Fruit fly (Drosophila melanogaster): Measurements from ENCODE around the gene CG5664.
A peak's percentile ranks its signal among the peaks of the same experiment; 100 is the strongest.

Gene CG5664

DNA sequence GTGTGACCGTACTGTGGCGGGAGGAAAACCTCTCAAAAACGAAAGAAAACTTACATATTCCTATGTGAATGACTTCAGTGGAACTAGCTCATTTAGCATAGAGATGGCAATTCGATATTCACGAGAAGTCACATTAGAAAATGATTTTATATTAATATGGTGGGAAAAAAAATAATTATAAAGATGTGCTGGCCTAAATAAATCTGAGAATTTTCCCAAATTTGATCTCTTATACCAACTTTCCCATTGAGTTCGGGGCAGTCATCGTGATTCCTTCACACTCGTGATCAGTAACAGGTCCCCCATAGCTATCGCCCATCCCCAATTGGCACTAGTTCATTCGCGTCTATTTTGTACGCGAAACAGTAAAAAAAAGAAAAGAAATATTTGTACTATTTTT, 8.1 kb downstream of the CG5664 start, which contains the start of the genes barc and Aef1 (continued):
- TF ChIP-seq CG31365 (tag; optimal IDR thresholded peaks at IDR 0.05) (peak; percentile 2), emc (GFP tag; optimal IDR thresholded peaks at IDR 0.05) (peak; percentile 44), CG7963 (GFP tag; IDR thresholded peaks at IDR 0.05; ENCODE audit: partially characterized antibody) (peak; percentile 74), CG13287 (GFP tag; IDR thresholded peaks at IDR 0.05; ENCODE audit: partially characterized antibody) (peak; percentile 83), Doc3 (GFP tag; IDR thresholded peaks at IDR 0.05; ENCODE audit: partially characterized antibody) (peak; percentile 88), HmgD (GFP tag; optimal IDR thresholded peaks at IDR 0.05) (peak; percentile 58), CG12104 (GFP tag; optimal IDR thresholded peaks at IDR 0.05) (peak; percentile 79), cato (GFP tag; optimal IDR thresholded peaks at IDR 0.05; ENCODE audit: borderline replicate concordance) (peak; percentile 80), wor (GFP tag; IDR thresholded peaks at IDR 0.05) (peak; percentile 82), CG4360 (GFP tag; IDR thresholded peaks at IDR 0.05) (no peak), CG8944 (GFP tag; optimal IDR thresholded peaks at IDR 0.05) (peak; percentile 86), CG2712 (tag; optimal IDR thresholded peaks at IDR 0.05) (peak; percentile 92), nom (GFP tag; optimal IDR thresholded peaks at IDR 0.05) (no peak), CG2116 (GFP tag; optimal IDR thresholded peaks at IDR 0.05) (peak; percentile 63), exex (tag; optimal IDR thresholded peaks at IDR 0.05) (peak; percentile 37), vfl (GFP tag; optimal IDR thresholded peaks at IDR 0.05) (peak; percentile 83), CG7372 (GFP tag; IDR thresholded peaks at IDR 0.05) (peak; percentile 92), Bteb2 (GFP tag; optimal IDR thresholded peaks at IDR 0.05) (peak; percentile 74), CG3407 (GFP tag; optimal IDR thresholded peaks at IDR 0.05) (peak; percentile 66), Fer3 (tag; optimal IDR thresholded peaks at IDR 0.05) (peak; percentile 83), CG6689 (GFP tag; IDR thresholded peaks at IDR 0.05) (peak; percentile 88), CG10431 (GFP tag; optimal IDR thresholded peaks at IDR 0.05) (peak; percentile 51), CG12744 (GFP tag; optimal IDR thresholded peaks at IDR 0.05) (peak; percentile 62), Elba2 (GFP tag; optimal IDR thresholded peaks at IDR 0.05) (peak; percentile 86), Med (GFP tag) (peak; percentile 96), gce (GFP tag; IDR thresholded peaks at IDR 0.05) (peak; percentile 63; the same call in 1 of the 3 replicates), CoRest (tag; optimal IDR thresholded peaks at IDR 0.05) (peak; percentile 93), Bdp1 (GFP tag; optimal IDR thresholded peaks at IDR 0.05) (peak; percentile 79), hth (optimal IDR thresholded peaks at IDR 0.05) (no peak), CG17359 (tag; optimal IDR thresholded peaks at IDR 0.05) (peak; percentile 77), pho (GFP tag; optimal IDR thresholded peaks at IDR 0.05) (peak; percentile 86), Tbp (GFP tag; optimal IDR thresholded peaks at IDR 0.05) (no peak), Sin3A (optimal IDR thresholded peaks at IDR 0.05) (peak; percentile 89), slou (GFP tag; optimal IDR thresholded peaks at IDR 0.05) (peak; percentile 86), tup (GFP tag; optimal IDR thresholded peaks at IDR 0.05) (peak; percentile 62), CG1603 (tag; optimal IDR thresholded peaks at IDR 0.05) (peak; percentile 63), CG11696 (GFP tag; IDR thresholded peaks at IDR 0.05) (peak; percentile 49), CG11504 (tag; optimal IDR thresholded peaks at IDR 0.05) (no peak), CG13894 (tag; optimal IDR thresholded peaks at IDR 0.05) (peak; percentile 81), dpn (GFP tag; optimal IDR thresholded peaks at IDR 0.05) (peak; percentile 87 to 90), Xrp1 (GFP tag; IDR thresholded peaks at IDR 0.05) (peak; percentile 82), CG43689 (GFP tag; IDR thresholded peaks at IDR 0.05) (peak; percentile 51; the same call in 1 of the 2 replicates), CG7786 (GFP tag; optimal IDR thresholded peaks at IDR 0.05) (peak; percentile 85), CG17385 (GFP tag; optimal IDR thresholded peaks at IDR 0.05) (peak; percentile 76), al (GFP tag; IDR thresholded peaks at IDR 0.05) (peak; percentile 93), Eip74EF (GFP tag; optimal IDR thresholded peaks at IDR 0.05) (no peak), Pdp1 (GFP tag; optimal IDR thresholded peaks at IDR 0.05) (peak; percentile 82 to 89), Hr3 (GFP tag; optimal IDR thresholded peaks at IDR 0.05) (peak; percentile 92), CG2678 (tag; optimal IDR thresholded peaks at IDR 0.05) (peak; percentile 87), lab (GFP tag; optimal IDR thresholded peaks at IDR 0.05) (peak; percentile 82), CG15269 (tag; optimal IDR thresholded peaks at IDR 0.05) (no peak)
